Worm (Caenorhabditis elegans): Measurements from ENCODE around the gene tag-77.

Gene tag-77

DNA sequence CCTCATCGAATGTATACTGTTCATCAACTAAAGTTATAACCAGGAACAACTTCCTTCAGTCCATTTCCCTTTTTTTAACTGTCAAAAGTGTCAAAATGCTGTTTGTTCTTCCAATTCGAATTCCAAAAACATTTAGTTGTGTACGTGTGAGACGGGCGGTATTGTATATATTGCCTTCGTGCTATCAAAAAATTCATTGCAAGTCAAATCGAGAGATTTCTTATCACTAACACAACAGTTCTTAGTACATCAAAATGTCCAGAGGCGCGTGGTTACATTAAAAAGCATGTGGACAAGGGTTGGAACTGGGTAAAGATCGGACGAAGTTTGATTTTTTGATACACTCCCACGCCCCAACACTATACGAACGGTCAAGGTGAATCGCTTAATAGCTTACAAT is 18.0 kb upstream of the tag-77 start:
- TF ChIP-seq unc-39 (tag; optimal IDR thresholded peaks at IDR 0.05) (no peak), sem-4 (tag; optimal IDR thresholded peaks at IDR 0.05) (no peak), blmp-1 (tag; optimal IDR thresholded peaks at IDR 0.05; ENCODE audit: insufficient read depth) (no peak), ZK546.5 (tag; optimal IDR thresholded peaks at IDR 0.05) (no peak), nhr-6 (tag; optimal IDR thresholded peaks at IDR 0.05) (no peak), ceh-16 (tag; optimal IDR thresholded peaks at IDR 0.05) (no peak), ama-1 (optimal IDR thresholded peaks at IDR 0.05) (no peak), mbf-1 (tag; optimal IDR thresholded peaks at IDR 0.05) (no peak), elt-1 (tag; optimal IDR thresholded peaks at IDR 0.05) (no peak), skn-1 (tag; optimal IDR thresholded peaks at IDR 0.05) (no peak), ztf-1 (GFP tag; conservative IDR thresholded peaks at IDR 0.05) (no peak), mab-5 (tag; optimal IDR thresholded peaks at IDR 0.05) (no peak), aly-2 (tag; optimal IDR thresholded peaks at IDR 0.05) (no peak), fos-1 (tag; optimal IDR thresholded peaks at IDR 0.05) (peak; percentile 73), unc-55 (GFP tag; optimal IDR thresholded peaks at IDR 0.05) (no peak), nhr-10 (tag; optimal IDR thresholded peaks at IDR 0.05) (no peak), nhr-129 (tag; optimal IDR thresholded peaks at IDR 0.05) (peak; percentile 41), lin-13 (GFP tag; optimal IDR thresholded peaks at IDR 0.05) (no peak), unc-62 (GFP tag; optimal IDR thresholded peaks at IDR 0.05) (no peak), egl-27 (tag; optimal IDR thresholded peaks at IDR 0.05) (no peak), lsy-2 (tag; optimal IDR thresholded peaks at IDR 0.05) (no peak), R02D3.7 (tag; optimal IDR thresholded peaks at IDR 0.05) (no peak), sma-3 (GFP tag; optimal IDR thresholded peaks at IDR 0.05) (peak; percentile 78), lin-11 (tag; optimal IDR thresholded peaks at IDR 0.05) (no peak), peb-1 (tag; optimal IDR thresholded peaks at IDR 0.05) (no peak), gmeb-1 (tag; optimal IDR thresholded peaks at IDR 0.05) (peak; percentile 38), mdl-1 (tag; optimal IDR thresholded peaks at IDR 0.05) (peak; percentile 51 to 70), sma-9 (GFP tag; optimal IDR thresholded peaks at IDR 0.05) (peak; percentile 97), sma-9 (tag; optimal IDR thresholded peaks at IDR 0.05) (no peak), ztf-11 (tag; optimal IDR thresholded peaks at IDR 0.05) (no peak), elt-3 (tag; optimal IDR thresholded peaks at IDR 0.05) (no peak), zag-1 (tag; optimal IDR thresholded peaks at IDR 0.05) (no peak), crh-2 (tag; optimal IDR thresholded peaks at IDR 0.05) (peak; percentile 66), nhr-21 (tag; optimal IDR thresholded peaks at IDR 0.05) (peak; percentile 72), lin-39 (tag; optimal IDR thresholded peaks at IDR 0.05) (no peak), nhr-11 (tag; optimal IDR thresholded peaks at IDR 0.05) (no peak), snpc-4 (tag; optimal IDR thresholded peaks at IDR 0.05) (no peak), nhr-12 (tag; optimal IDR thresholded peaks at IDR 0.05) (no peak), nhr-77 (tag; optimal IDR thresholded peaks at IDR 0.05) (no peak), nhr-237 (tag; optimal IDR thresholded peaks at IDR 0.05) (no peak), C34F6.9 (tag; optimal IDR thresholded peaks at IDR 0.05) (no peak), ceh-82 (tag; optimal IDR thresholded peaks at IDR 0.05) (no peak), dmd-4 (tag; optimal IDR thresholded peaks at IDR 0.05) (no peak), F13H6.1 (tag; optimal IDR thresholded peaks at IDR 0.05) (peak; percentile 26), Y55F3AM.14 (GFP tag; optimal IDR thresholded peaks at IDR 0.05) (no peak), nhr-23 (tag; optimal IDR thresholded peaks at IDR 0.05) (no peak), alr-1 (tag; optimal IDR thresholded peaks at IDR 0.05) (no peak), ztf-4 (tag; optimal IDR thresholded peaks at IDR 0.05) (no peak), nhr-25 (tag; optimal IDR thresholded peaks at IDR 0.05) (peak; percentile 58)

DNA sequence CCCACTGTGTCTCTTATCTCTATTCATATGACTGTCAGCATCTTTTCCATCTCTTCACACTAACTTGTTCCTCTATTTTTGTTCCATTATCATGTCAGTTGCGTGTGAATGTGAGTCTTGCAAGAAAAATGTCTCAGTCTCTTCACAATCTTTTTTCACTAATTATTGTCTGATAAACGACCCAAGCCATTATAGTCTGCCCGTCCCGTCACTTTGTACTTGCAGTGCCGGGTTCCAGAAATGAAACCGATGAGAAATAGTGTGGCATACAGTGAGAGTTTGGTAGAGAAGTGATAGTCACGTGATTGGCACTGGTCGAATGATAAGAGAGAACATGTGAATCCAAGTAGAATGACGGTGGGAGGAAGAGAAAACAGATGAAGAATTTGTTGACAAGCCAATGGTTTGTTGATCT is 17.3 kb upstream of the tag-77 start:
- TF ChIP-seq nhr-25 (tag; optimal IDR thresholded peaks at IDR 0.05) (peak; percentile 90), unc-62 (GFP tag; optimal IDR thresholded peaks at IDR 0.05) (peak; percentile 63), mbf-1 (tag; optimal IDR thresholded peaks at IDR 0.05) (no peak), sma-9 (GFP tag; optimal IDR thresholded peaks at IDR 0.05) (peak; percentile 99), sma-9 (tag; optimal IDR thresholded peaks at IDR 0.05) (peak; percentile 50), blmp-1 (tag; optimal IDR thresholded peaks at IDR 0.05; ENCODE audit: insufficient read depth) (peak; percentile 78), fos-1 (tag; optimal IDR thresholded peaks at IDR 0.05) (peak; percentile 99), C34F6.9 (tag; optimal IDR thresholded peaks at IDR 0.05) (peak; percentile 80), unc-55 (GFP tag; optimal IDR thresholded peaks at IDR 0.05) (no peak), gmeb-1 (tag; optimal IDR thresholded peaks at IDR 0.05) (peak; percentile 78), ztf-4 (tag; optimal IDR thresholded peaks at IDR 0.05) (peak; percentile 14), ceh-16 (tag; optimal IDR thresholded peaks at IDR 0.05) (no peak), zag-1 (tag; optimal IDR thresholded peaks at IDR 0.05) (no peak), crh-2 (tag; optimal IDR thresholded peaks at IDR 0.05) (peak; percentile 94), lin-13 (GFP tag; optimal IDR thresholded peaks at IDR 0.05) (peak; percentile 43), peb-1 (tag; optimal IDR thresholded peaks at IDR 0.05) (no peak), lin-39 (tag; optimal IDR thresholded peaks at IDR 0.05) (no peak), nhr-12 (tag; optimal IDR thresholded peaks at IDR 0.05) (no peak), dmd-4 (tag; optimal IDR thresholded peaks at IDR 0.05) (no peak), nhr-6 (tag; optimal IDR thresholded peaks at IDR 0.05) (peak; percentile 85), ztf-11 (tag; optimal IDR thresholded peaks at IDR 0.05) (no peak), skn-1 (tag; optimal IDR thresholded peaks at IDR 0.05) (no peak), nhr-23 (tag; optimal IDR thresholded peaks at IDR 0.05) (no peak), mab-5 (tag; optimal IDR thresholded peaks at IDR 0.05) (peak; percentile 83), R02D3.7 (tag; optimal IDR thresholded peaks at IDR 0.05) (no peak), nhr-11 (tag; optimal IDR thresholded peaks at IDR 0.05) (peak; percentile 34), ZK546.5 (tag; optimal IDR thresholded peaks at IDR 0.05) (no peak), sem-4 (tag; optimal IDR thresholded peaks at IDR 0.05) (peak; percentile 84), ceh-82 (tag; optimal IDR thresholded peaks at IDR 0.05) (no peak), ztf-1 (GFP tag; conservative IDR thresholded peaks at IDR 0.05) (no peak), lin-11 (tag; optimal IDR thresholded peaks at IDR 0.05) (no peak), lsy-2 (tag; optimal IDR thresholded peaks at IDR 0.05) (peak in 1 of 2 experiments; percentile 89), elt-3 (tag; optimal IDR thresholded peaks at IDR 0.05) (no peak), sma-3 (GFP tag; optimal IDR thresholded peaks at IDR 0.05) (peak; percentile 99), nhr-237 (tag; optimal IDR thresholded peaks at IDR 0.05) (no peak), nhr-21 (tag; optimal IDR thresholded peaks at IDR 0.05) (peak; percentile 98), nhr-77 (tag; optimal IDR thresholded peaks at IDR 0.05) (peak; percentile 46)

All from whole organism, L2 larva.